Worm (Caenorhabditis elegans): Measurements from ENCODE around the gene srb-17.

Gene srb-17

ce11 chrIV:10499948-10500356 lies 42.9 kb upstream of the srb-17 start (continued):
- TF ChIP-seq zfp-3 (GFP tag; conservative IDR thresholded peaks at IDR 0.05) (no peak), ZK546.5 (tag; optimal IDR thresholded peaks at IDR 0.05) (no peak), F26F4.8 (GFP tag; conservative IDR thresholded peaks at IDR 0.05) (no peak), F49E8.2 (tag; optimal IDR thresholded peaks at IDR 0.05; ENCODE audit: borderline replicate concordance) (no peak), vab-7 (GFP tag; IDR thresholded peaks at IDR 0.05) (peak; percentile 43), lin-39 (tag; optimal IDR thresholded peaks at IDR 0.05) (no peak), mep-1 (tag; optimal IDR thresholded peaks at IDR 0.05) (peak; percentile 82), Y105C5A.15 (GFP tag; IDR thresholded peaks at IDR 0.05) (no peak), dpl-1 (GFP tag; optimal IDR thresholded peaks at IDR 0.05) (no peak), D1046.2 (GFP tag; IDR thresholded peaks at IDR 0.05) (no peak), zfp-2 (tag; optimal IDR thresholded peaks at IDR 0.05) (no peak), egl-27 (tag; optimal IDR thresholded peaks at IDR 0.05) (no peak), lir-3 (tag; optimal IDR thresholded peaks at IDR 0.05) (no peak), T26A8.4 (GFP tag; IDR thresholded peaks at IDR 0.05) (no peak), unc-62 (GFP tag; optimal IDR thresholded peaks at IDR 0.05 in 1 of 2) (peak in 1 of 2 experiments; percentile 69), unc-62 (tag; optimal IDR thresholded peaks at IDR 0.05) (no peak), dmd-8 (GFP tag; IDR thresholded peaks at IDR 0.05) (no peak), spr-3 (GFP tag; optimal IDR thresholded peaks at IDR 0.05) (no peak), nhr-42 (GFP tag; IDR thresholded peaks at IDR 0.05) (no peak), mxl-2 (GFP tag; conservative IDR thresholded peaks at IDR 0.05) (0 out of 2 replicates have a peak, but pooled peaks have one; percentile 4), lsy-2 (tag; optimal IDR thresholded peaks at IDR 0.05) (peak; percentile 63 to 65), lin-13 (GFP tag; optimal IDR thresholded peaks at IDR 0.05) (no peak), arid-1 (GFP tag; conservative IDR thresholded peaks at IDR 0.05) (no peak), pha-4 (GFP tag; IDR thresholded peaks at IDR 0.05) (no peak), pha-4 (tag; optimal IDR thresholded peaks at IDR 0.05) (no peak), ztf-11 (tag; optimal IDR thresholded peaks at IDR 0.05) (no peak), snpc-4 (tag; optimal IDR thresholded peaks at IDR 0.05) (no peak), nhr-11 (tag; optimal IDR thresholded peaks at IDR 0.05) (peak; percentile 42), spr-1 (tag; optimal IDR thresholded peaks at IDR 0.05) (no peak), tag-97 (GFP tag; IDR thresholded peaks at IDR 0.05) (no peak), mes-2 (tag; optimal IDR thresholded peaks at IDR 0.05; ENCODE audit: poor library complexity, severe bottlenecking) (peak; percentile 31), F10B5.3 (tag; optimal IDR thresholded peaks at IDR 0.05) (no peak), snpc-1.2 (GFP tag; IDR thresholded peaks at IDR 0.05) (no peak), saeg-2 (GFP tag; IDR thresholded peaks at IDR 0.05) (no peak), lin-29 (GFP tag; IDR thresholded peaks at IDR 0.05) (no peak), Y75B8A.6 (GFP tag; IDR thresholded peaks at IDR 0.05) (no peak), fkh-10 (GFP tag; optimal IDR thresholded peaks at IDR 0.05) (peak; percentile 63), daf-16 (GFP tag; optimal IDR thresholded peaks at IDR 0.05) (no peak), daf-16 (tag; optimal IDR thresholded peaks at IDR 0.05) (no peak), ceh-44 (GFP tag; IDR thresholded peaks at IDR 0.05) (no peak), lin-38 (GFP tag; IDR thresholded peaks at IDR 0.05) (no peak), daf-8 (GFP tag; IDR thresholded peaks at IDR 0.05) (no peak), gei-8 (GFP tag; optimal IDR thresholded peaks at IDR 0.05) (peak; percentile 61), F44E2.7 (GFP tag; IDR thresholded peaks at IDR 0.05) (no peak), tra-1 (GFP tag; IDR thresholded peaks at IDR 0.05) (peak; percentile 48; the same call in 1 of the 2 replicates), dve-1 (tag; optimal IDR thresholded peaks at IDR 0.05; ENCODE audit: insufficient read depth) (no peak), ctbp-1 (GFP tag; IDR thresholded peaks at IDR 0.05) (peak; percentile 74), ama-1 (optimal IDR thresholded peaks at IDR 0.05) (no peak), mxl-3 (GFP tag; optimal IDR thresholded peaks at IDR 0.05) (peak; percentile 12), ztf-7 (tag; optimal IDR thresholded peaks at IDR 0.05) (no peak), nhr-41 (GFP tag; IDR thresholded peaks at IDR 0.05) (no peak), pqm-1 (tag; optimal IDR thresholded peaks at IDR 0.05) (no peak), ceh-82 (tag; optimal IDR thresholded peaks at IDR 0.05) (no peak)
